Worm (Caenorhabditis elegans): ENCODE measurements around the gene glt-4.

DNA sequence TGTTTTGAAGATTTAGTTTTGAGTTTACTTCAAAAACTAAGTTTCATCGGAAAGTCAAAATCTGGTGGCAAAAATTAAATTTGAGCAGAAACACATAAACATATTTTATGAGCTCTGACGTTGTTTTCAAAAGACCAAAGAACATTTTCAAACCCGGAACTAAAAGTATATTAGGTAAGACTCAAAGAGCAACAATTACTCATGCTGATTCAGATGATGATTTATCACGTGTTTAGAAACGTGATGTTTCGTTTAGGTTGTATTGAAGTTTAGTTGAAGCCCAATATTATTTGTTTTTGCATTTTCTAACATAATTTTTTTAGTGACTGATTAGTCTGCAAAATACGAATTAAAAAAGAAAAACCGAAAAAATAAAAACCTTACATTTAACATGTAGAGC lies 49.5 kb upstream of the glt-4 start:
- TF ChIP-seq K02D7.2 (tag; optimal IDR thresholded peaks at IDR 0.05) (no peak), pag-3 (tag; optimal IDR thresholded peaks at IDR 0.05; ENCODE audit: borderline replicate concordance) (no peak), pqm-1 (tag; optimal IDR thresholded peaks at IDR 0.05) (no peak), lim-6 (tag; optimal IDR thresholded peaks at IDR 0.05) (no peak), hlh-30 (tag; optimal IDR thresholded peaks at IDR 0.05; ENCODE audit: insufficient read depth) (no peak), ceh-30 (tag; optimal IDR thresholded peaks at IDR 0.05) (no peak), fkh-10 (GFP tag; optimal IDR thresholded peaks at IDR 0.05) (no peak)
